Fruit fly (Drosophila melanogaster) S2 (cell line): ENCODE measurements around the gene trbl.

Experiments
- CG8478 ChIP-seq: fragments of >200 bp; optimal IDR thresholded peaks from 2 replicates; lab custom pipeline; 2018
- CTCF ChIP-seq, 2 experiments: fragments of >200 bp; optimal IDR thresholded peaks; 2 replicates each; lab custom pipeline; 2018

dm6 chr3L:20439772-20440171 lies 38.4 kb upstream of the trbl start, which contains the start of gene Hpd:
- TF ChIP-seq CG8478 (no peak), CTCF (optimal IDR thresholded peaks at IDR 0.05; lab: Kevin White, UChicago) (no peak)
